Worm (Caenorhabditis elegans) whole organism, mixed stage, embryonic: Measurements from ENCODE around the gene F53C3.4.

ENCODE experiments used
- M03D4.4 ChIP-seq: sonication (generic microtip); optimal IDR thresholded peaks from 2 replicates; lab custom pipeline; 2017; ENCODE audit warnings: mild to moderate bottlenecking, missing genetic modification characterization, missing compliant biosample characterization
- bed-3 ChIP-seq: fragments of 200-800 bp; sonication (Bioruptor generic); optimal IDR thresholded peaks from 3 replicates; lab custom pipeline; 2018; ENCODE audit warnings: mild to moderate bottlenecking, missing genetic modification characterization, moderate library complexity, missing compliant biosample characterization
- blmp-1 ChIP-seq: fragments of 150-350 bp; optimal IDR thresholded peaks from 2 replicates; lab custom pipeline; 2014; ENCODE audit warnings: missing biosample characterization, missing genetic modification characterization
- ceh-43 ChIP-seq: fragments of 200-800 bp; sonication (Bioruptor generic); optimal IDR thresholded peaks from 2 replicates; lab custom pipeline; 2018; ENCODE audit warnings: mild to moderate bottlenecking, missing genetic modification characterization, moderate library complexity, missing compliant biosample characterization
- ceh-83 ChIP-seq: fragments of 200-800 bp; sonication (Bioruptor generic); optimal IDR thresholded peaks from 2 replicates; lab custom pipeline; 2018; ENCODE audit warnings: mild to moderate bottlenecking, missing genetic modification characterization, missing compliant biosample characterization
- ces-1 ChIP-seq: fragments of 150-350 bp; optimal IDR thresholded peaks from 2 replicates; lab custom pipeline; 2014; ENCODE audit warnings: missing biosample characterization, missing genetic modification reagents, missing genetic modification characterization
- drap-1 ChIP-seq: fragments of 200-800 bp; sonication (Bioruptor generic); optimal IDR thresholded peaks from 3 replicates; lab custom pipeline; 2018; ENCODE audit warnings: mild to moderate bottlenecking, missing genetic modification characterization, missing compliant biosample characterization
- elt-1 ChIP-seq: sonication (generic microtip); optimal IDR thresholded peaks from 2 replicates; lab custom pipeline; 2017; ENCODE audit warnings: missing genetic modification characterization, mild to moderate bottlenecking, missing compliant biosample characterization, antibody characterized with exemption, moderate library complexity, borderline replicate concordance; ENCODE audit not compliant: insufficient read depth
- elt-3 ChIP-seq: fragments of 150-350 bp; optimal IDR thresholded peaks from 2 replicates; lab custom pipeline; 2014; ENCODE audit warnings: missing biosample characterization, missing genetic modification characterization
- flh-1 ChIP-seq: fragments of 200-800 bp; sonication (Bioruptor generic); optimal IDR thresholded peaks from 2 replicates; lab custom pipeline; 2018; ENCODE audit warnings: mild to moderate bottlenecking, missing genetic modification characterization, moderate library complexity, missing compliant biosample characterization
- ham-2 ChIP-seq: fragments of 200-800 bp; sonication (Bioruptor generic); optimal IDR thresholded peaks from 2 replicates; lab custom pipeline; 2018; ENCODE audit warnings: mild to moderate bottlenecking, missing genetic modification characterization, missing compliant biosample characterization
- hlh-1 ChIP-seq: fragments of 150-350 bp; optimal IDR thresholded peaks from 2 replicates; lab custom pipeline; 2014; ENCODE audit warnings: missing biosample characterization, missing genetic modification reagents, missing genetic modification characterization
- lin-13 ChIP-seq: fragments of 150-350 bp; optimal IDR thresholded peaks from 2 replicates; lab custom pipeline; 2014; ENCODE audit warnings: missing biosample characterization, missing genetic modification characterization
- lsy-2 ChIP-seq: fragments of 150-350 bp; optimal IDR thresholded peaks from 2 replicates; lab custom pipeline; 2014; ENCODE audit warnings: missing biosample characterization, missing genetic modification characterization
- mep-1 ChIP-seq: fragments of 150-350 bp; optimal IDR thresholded peaks from 2 replicates; lab custom pipeline; 2017; ENCODE audit warnings: missing biosample characterization, missing genetic modification reagents, missing genetic modification characterization, inconsistent platforms
- nhr-12 ChIP-seq: fragments of 150-350 bp; optimal IDR thresholded peaks from 2 replicates; lab custom pipeline; 2014; ENCODE audit warnings: missing biosample characterization, missing genetic modification characterization
- nhr-2 ChIP-seq: fragments of 150-350 bp; optimal IDR thresholded peaks from 2 replicates; lab custom pipeline; 2014; ENCODE audit warnings: missing biosample characterization, missing genetic modification characterization
- nhr-237 ChIP-seq: fragments of 150-350 bp; optimal IDR thresholded peaks from 2 replicates; lab custom pipeline; 2014; ENCODE audit warnings: missing biosample characterization, missing genetic modification characterization
- nhr-28 ChIP-seq: fragments of 150-350 bp; optimal IDR thresholded peaks from 2 replicates; lab custom pipeline; 2014; ENCODE audit warnings: missing biosample characterization, missing genetic modification characterization
- snpc-4 ChIP-seq: fragments of 150-350 bp; optimal IDR thresholded peaks from 2 replicates; lab custom pipeline; 2014; ENCODE audit warnings: missing biosample characterization, missing genetic modification characterization
- sptf-1 ChIP-seq: sonication (generic microtip); optimal IDR thresholded peaks from 2 replicates; lab custom pipeline; 2017; ENCODE audit warnings: mild to moderate bottlenecking, missing genetic modification characterization, moderate library complexity, missing compliant biosample characterization
- tbx-8 ChIP-seq: fragments of 200-800 bp; sonication (Bioruptor generic); optimal IDR thresholded peaks from 2 replicates; lab custom pipeline; 2018; ENCODE audit warnings: mild to moderate bottlenecking, missing genetic modification characterization, moderate library complexity, missing compliant biosample characterization
- unc-120 ChIP-seq: sonication (generic microtip); optimal IDR thresholded peaks from 2 replicates; lab custom pipeline; 2017; ENCODE audit warnings: missing genetic modification characterization, missing compliant biosample characterization; ENCODE audit not compliant: poor library complexity, severe bottlenecking
- zip-8 ChIP-seq: fragments of 150-350 bp; optimal IDR thresholded peaks from 2 replicates; lab custom pipeline; 2014; ENCODE audit warnings: missing biosample characterization, missing genetic modification characterization
- ztf-11 ChIP-seq: fragments of 150-350 bp; optimal IDR thresholded peaks from 2 replicates; lab custom pipeline; 2014; ENCODE audit warnings: missing biosample characterization, missing genetic modification characterization

F53C3.4 gene

DNA sequence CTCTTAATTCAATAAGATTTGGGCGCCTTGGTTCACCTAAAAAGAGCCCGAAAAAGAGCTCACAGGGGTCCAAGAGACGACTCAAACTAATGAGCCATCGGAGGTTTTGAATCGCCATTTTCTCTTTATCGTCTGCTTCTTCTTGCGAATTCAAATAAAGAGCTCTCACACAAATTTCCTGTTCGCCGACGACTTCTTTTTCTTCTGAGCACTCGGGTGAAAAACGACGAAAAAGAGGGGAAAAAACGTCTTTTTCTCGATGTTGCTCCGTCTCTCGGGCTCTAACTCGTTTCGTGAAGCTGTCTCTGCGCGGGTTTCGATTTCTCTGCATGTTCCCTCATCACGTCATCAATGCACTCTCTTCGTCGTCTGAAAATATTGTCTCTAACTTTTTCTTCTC is 47.3 kb downstream of the F53C3.4 start:
- TF ChIP-seq lin-13 = no peak
- no peak for TF ChIP-seq hlh-1 (tag; lab: Kevin White, UChicago)
- TF ChIP-seq snpc-4 (tag; lab: Kevin White, UChicago) = no peak
- no peak for TF ChIP-seq nhr-2 (tag; lab: Kevin White, UChicago)
- TF ChIP-seq ces-1 (GFP tag; lab: Kevin White, UChicago) = peak; percentile 9
- no peak for TF ChIP-seq unc-120

ce11 chrII:3950077-3950476 is 48.9 kb downstream of the F53C3.4 start, which contains the start of gene sea-2:
sea-2 (plus strand) TSS chrII:3950377.
- TF ChIP-seq tbx-8 (no peak), ceh-43 (no peak), elt-3 (no peak), M03D4.4 (tag; lab: Kevin White, UChicago) (no peak), nhr-12 (no peak), hlh-1 (tag; lab: Kevin White, UChicago) (no peak), ham-2 (GFP tag; lab: Kevin White, UChicago) (no peak), nhr-2 (tag; lab: Kevin White, UChicago) (no peak), flh-1 (GFP tag; lab: Kevin White, UChicago) (no peak), mep-1 (tag; lab: Kevin White, UChicago) (no peak), bed-3 (GFP tag; lab: Kevin White, UChicago) (no peak), nhr-28 (tag; lab: Kevin White, UChicago) (no peak), nhr-237 (tag; lab: Kevin White, UChicago) (no peak), ztf-11 (tag; lab: Kevin White, UChicago) (no peak), sptf-1 (tag; lab: Kevin White, UChicago) (no peak), ces-1 (GFP tag; lab: Kevin White, UChicago) (no peak), blmp-1 (tag; lab: Kevin White, UChicago) (no peak)

DNA sequence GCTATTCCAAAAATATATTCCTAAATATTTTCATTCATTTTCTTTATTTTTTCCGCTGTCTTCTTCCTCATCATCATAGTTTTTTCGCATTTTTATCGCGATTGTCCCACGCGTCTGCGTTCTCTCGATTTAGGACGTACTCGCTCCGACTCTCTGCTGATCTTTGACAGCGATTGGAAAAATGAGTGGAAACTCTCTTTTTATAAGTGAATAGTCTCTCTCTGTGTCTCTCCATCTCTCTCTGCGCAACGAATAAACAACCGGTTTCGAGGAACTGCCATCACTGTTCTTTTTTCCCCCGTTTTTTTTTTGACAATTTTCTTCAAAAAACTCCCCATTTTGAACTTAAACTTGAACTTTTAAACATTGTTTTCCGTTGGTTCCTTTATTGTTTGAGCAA is 50.1 kb downstream of the F53C3.4 start:
- no peak for TF ChIP-seq M03D4.4 (tag; lab: Kevin White, UChicago)
- TF ChIP-seq sptf-1 (tag; lab: Kevin White, UChicago) = no peak
- no peak for TF ChIP-seq ceh-83 (GFP tag; lab: Kevin White, UChicago)
- TF ChIP-seq nhr-28 (tag; lab: Kevin White, UChicago) = no peak
- TF ChIP-seq bed-3 (GFP tag; lab: Kevin White, UChicago) = no peak
- TF ChIP-seq drap-1 (GFP tag; lab: Kevin White, UChicago) = no peak
- TF ChIP-seq zip-8 (tag; lab: Kevin White, UChicago) = no peak
- no peak for TF ChIP-seq nhr-2 (tag; lab: Kevin White, UChicago)
- no peak for TF ChIP-seq nhr-237 (tag; lab: Kevin White, UChicago)
- no peak for TF ChIP-seq ces-1 (GFP tag; lab: Kevin White, UChicago)
- TF ChIP-seq, all 35 proteins: peak for 0

- no peak for TF ChIP-seq zip-8 (tag; lab: Kevin White, UChicago)
- no peak for TF ChIP-seq lsy-2 (tag; lab: Kevin White, UChicago)
- TF ChIP-seq nhr-12 = no peak
- TF ChIP-seq ham-2 (GFP tag; lab: Kevin White, UChicago) = no peak
- TF ChIP-seq elt-1 (tag; lab: Kevin White, UChicago) = no peak
- TF ChIP-seq drap-1 (GFP tag; lab: Kevin White, UChicago) = no peak
These were observed 51.2 kb downstream of the F53C3.4 start for ce11 chrII:3952368-3952767.
